Worm (Caenorhabditis elegans): ENCODE data around the gene T12A7.10.

The T12A7.10 gene

DNA sequence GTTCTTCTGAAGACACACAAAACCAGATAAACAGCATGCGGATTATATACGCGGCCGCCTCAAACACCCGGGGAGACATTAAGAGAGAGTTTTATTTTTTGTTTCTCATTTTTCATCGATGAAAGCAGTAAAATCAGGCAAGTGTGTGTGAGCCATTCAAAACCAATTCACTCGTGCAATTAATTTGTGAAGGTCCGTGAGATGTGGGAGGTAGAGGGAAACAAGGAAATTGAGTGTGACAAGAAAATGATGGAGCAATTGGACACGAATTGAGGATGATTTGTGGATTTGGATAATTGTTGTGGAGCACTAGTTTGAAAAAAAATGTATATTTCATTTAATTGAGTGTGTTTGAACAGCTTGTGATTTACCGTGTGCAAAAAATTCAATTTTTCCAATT lies 32.9 kb upstream of the T12A7.10 start:
- TF ChIP-seq med-1 (GFP tag; optimal IDR thresholded peaks at IDR 0.05; ENCODE audit: insufficient read depth) (no peak), flt-1 (GFP tag; IDR thresholded peaks at IDR 0.05) (no peak), ref-1 (GFP tag; conservative IDR thresholded peaks at IDR 0.05) (no peak), ztf-29 (GFP tag; IDR thresholded peaks at IDR 0.05) (no peak), T22C8.4 (GFP tag; IDR thresholded peaks at IDR 0.05) (no peak), tab-1 (GFP tag; IDR thresholded peaks at IDR 0.05) (no peak), cog-1 (tag; optimal IDR thresholded peaks at IDR 0.05) (no peak), ztf-23 (GFP tag; IDR thresholded peaks at IDR 0.05) (no peak), klf-2 (GFP tag; conservative IDR thresholded peaks at IDR 0.05) (no peak)

DNA sequence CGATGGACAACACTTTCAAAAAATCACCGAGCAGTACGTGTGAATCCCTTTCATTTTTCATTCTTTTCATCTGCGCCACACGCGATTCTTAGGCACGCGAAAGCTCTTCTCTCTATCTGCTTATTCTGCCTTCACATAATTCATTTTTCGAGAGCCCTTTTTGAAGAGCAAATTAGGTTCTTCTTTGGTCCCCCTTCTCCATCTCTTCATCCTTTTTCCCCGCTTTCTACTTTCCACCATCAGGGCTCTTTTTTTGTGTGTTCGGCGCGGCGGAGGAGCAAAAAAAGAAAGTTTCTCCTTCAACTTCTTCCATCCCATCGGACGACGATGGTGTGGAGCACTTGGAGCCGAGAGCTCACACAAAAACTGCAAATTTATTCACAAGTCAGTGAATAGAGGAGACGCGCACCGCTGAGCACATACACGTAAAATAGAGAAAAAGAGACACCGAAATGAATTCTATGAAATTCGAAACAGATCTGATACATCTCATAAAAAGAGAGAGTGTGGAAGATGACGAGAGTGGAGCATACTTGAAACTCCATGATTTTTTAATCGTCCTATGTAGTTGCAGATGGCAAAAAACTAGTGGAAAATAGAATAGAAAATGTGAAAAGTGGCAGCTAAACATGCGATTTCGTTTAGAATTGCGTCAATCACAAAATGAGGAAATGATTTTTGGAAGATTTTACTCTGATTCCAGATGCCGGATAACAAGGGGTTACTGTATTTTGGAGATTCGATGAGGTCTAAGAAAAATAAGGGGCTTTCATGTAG lies 30.3 kb upstream of the T12A7.10 start:
- TF ChIP-seq cog-1 (tag; optimal IDR thresholded peaks at IDR 0.05) (no peak), flt-1 (GFP tag; IDR thresholded peaks at IDR 0.05) (no peak), klf-2 (GFP tag; conservative IDR thresholded peaks at IDR 0.05) (no peak), ztf-23 (GFP tag; IDR thresholded peaks at IDR 0.05) (no peak), tab-1 (GFP tag; IDR thresholded peaks at IDR 0.05) (no peak), med-1 (GFP tag; optimal IDR thresholded peaks at IDR 0.05; ENCODE audit: insufficient read depth) (no peak), ztf-29 (GFP tag; IDR thresholded peaks at IDR 0.05) (no peak), T22C8.4 (GFP tag; IDR thresholded peaks at IDR 0.05) (no peak), ref-1 (GFP tag; conservative IDR thresholded peaks at IDR 0.05) (no peak)

DNA sequence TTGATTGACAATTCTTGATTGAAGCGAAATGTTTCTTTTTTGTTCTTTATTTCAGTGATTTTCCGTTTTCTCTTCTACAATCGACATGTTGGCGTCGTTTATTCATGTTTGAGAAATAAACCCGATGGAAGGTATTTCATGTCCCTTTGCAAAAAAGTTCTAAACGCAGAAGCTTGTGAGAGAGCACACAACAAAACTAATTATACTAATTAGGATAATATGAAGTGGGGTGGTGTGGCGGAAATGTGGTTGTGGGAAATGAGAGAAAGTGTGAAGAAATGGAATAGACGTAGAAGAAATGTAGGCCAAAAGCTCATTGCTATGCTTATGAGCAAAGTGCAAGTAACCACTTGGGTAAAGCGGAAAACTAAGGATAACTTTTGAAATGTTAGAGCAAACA lies 27.9 kb upstream of the T12A7.10 start:
- TF ChIP-seq med-1 (GFP tag; optimal IDR thresholded peaks at IDR 0.05; ENCODE audit: insufficient read depth) (no peak), ztf-23 (GFP tag; IDR thresholded peaks at IDR 0.05) (no peak), T22C8.4 (GFP tag; IDR thresholded peaks at IDR 0.05) (no peak)

DNA sequence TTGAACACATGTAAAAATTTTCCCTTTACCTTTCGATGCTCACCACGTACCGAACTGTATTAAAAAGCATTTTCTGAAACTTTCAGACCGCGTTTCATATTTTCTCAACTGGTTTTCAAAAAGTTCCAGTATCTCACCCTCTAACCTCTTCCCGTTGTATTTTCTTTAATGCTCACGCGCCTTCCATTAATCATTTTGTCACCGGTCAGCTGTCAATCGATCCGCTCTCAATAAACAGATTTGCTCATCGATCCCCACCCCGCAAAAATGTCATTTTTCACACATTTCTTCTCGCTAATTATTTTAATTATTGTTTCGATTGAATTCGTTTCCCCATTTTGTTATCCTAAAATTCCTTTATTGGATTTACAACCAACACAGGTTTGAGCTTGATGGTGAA lies 24.1 kb upstream of the T12A7.10 start, which contains the start of gene lpr-2:
lpr-2 (plus strand) TSS at position 189 of the 400 bp plus-strand sequence.
- TF ChIP-seq tab-1 (GFP tag; IDR thresholded peaks at IDR 0.05), result no peak

DNA sequence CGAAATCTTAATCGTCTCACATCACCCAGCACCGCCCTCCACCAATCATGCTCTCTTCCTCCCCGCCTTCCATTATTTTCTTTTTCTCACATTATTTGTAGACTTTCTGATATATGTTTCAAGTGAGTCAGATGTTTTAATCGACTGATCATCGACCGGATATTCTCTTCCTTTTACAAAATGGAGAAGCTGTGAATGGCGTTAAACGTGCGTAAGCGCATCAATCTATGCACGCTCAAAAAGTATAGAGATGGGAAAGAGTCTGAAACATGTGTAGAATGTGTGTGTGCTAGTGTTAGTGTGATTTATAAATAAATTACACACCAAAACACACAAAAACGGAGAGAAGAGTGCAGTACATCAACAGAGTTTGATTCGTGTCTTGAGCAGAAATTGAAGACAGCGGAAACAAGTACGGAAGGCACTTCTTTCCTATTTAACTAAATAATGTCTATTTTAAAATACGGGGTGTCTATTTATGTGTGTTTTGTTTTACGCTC lies 22.1 kb upstream of the T12A7.10 start:
- no peak for TF ChIP-seq cog-1 (tag; optimal IDR thresholded peaks at IDR 0.05)
- TF ChIP-seq ref-1 (GFP tag; conservative IDR thresholded peaks at IDR 0.05), result no peak
- TF ChIP-seq ztf-23 (GFP tag; IDR thresholded peaks at IDR 0.05), result no peak
- no peak for TF ChIP-seq ztf-29 (GFP tag; IDR thresholded peaks at IDR 0.05)
- TF ChIP-seq T22C8.4 (GFP tag; IDR thresholded peaks at IDR 0.05), result no peak
- TF ChIP-seq med-1 (GFP tag; optimal IDR thresholded peaks at IDR 0.05; ENCODE audit: insufficient read depth), result no peak
- TF ChIP-seq klf-2 (GFP tag; conservative IDR thresholded peaks at IDR 0.05), result no peak
- no peak for TF ChIP-seq tab-1 (GFP tag; IDR thresholded peaks at IDR 0.05)
- TF ChIP-seq flt-1 (GFP tag; IDR thresholded peaks at IDR 0.05), result no peak

DNA sequence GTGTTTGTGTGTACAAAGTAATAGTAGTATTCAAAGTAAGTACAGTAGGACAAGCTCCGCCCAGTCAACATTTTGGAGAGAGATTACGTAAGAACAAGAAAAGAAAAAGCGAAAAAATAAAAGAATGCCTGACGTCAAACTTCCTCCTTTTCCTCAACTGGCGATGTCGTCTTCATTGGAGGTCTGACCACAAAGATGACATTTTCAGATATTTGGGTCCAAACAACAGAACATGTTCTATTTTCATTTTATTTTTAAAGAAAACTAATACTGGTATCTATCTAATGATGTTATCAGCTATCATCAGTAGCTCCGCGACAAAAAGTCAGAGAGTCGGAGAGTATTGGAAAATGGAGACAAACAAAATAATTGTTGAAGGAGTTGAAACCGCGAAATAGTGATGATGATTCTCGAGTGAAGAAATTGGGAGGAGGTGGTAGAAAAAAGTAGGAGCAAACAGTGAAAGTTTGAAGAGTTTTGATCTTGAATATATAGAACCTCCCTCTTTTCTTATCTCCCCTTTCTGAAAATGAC lies 18.9 kb upstream of the T12A7.10 start, which contains the start of gene lips-5:
lips-5 (minus strand) TSS at position 51 of the 534 bp plus-strand sequence.
- TF ChIP-seq ztf-23 (GFP tag; IDR thresholded peaks at IDR 0.05) (no peak), ztf-29 (GFP tag; IDR thresholded peaks at IDR 0.05) (no peak), T22C8.4 (GFP tag; IDR thresholded peaks at IDR 0.05) (no peak), med-1 (GFP tag; optimal IDR thresholded peaks at IDR 0.05; ENCODE audit: insufficient read depth) (no peak), flt-1 (GFP tag; IDR thresholded peaks at IDR 0.05) (no peak), tab-1 (GFP tag; IDR thresholded peaks at IDR 0.05) (no peak), ref-1 (GFP tag; conservative IDR thresholded peaks at IDR 0.05) (no peak), klf-2 (GFP tag; conservative IDR thresholded peaks at IDR 0.05) (no peak), cog-1 (tag; optimal IDR thresholded peaks at IDR 0.05) (no peak)

DNA sequence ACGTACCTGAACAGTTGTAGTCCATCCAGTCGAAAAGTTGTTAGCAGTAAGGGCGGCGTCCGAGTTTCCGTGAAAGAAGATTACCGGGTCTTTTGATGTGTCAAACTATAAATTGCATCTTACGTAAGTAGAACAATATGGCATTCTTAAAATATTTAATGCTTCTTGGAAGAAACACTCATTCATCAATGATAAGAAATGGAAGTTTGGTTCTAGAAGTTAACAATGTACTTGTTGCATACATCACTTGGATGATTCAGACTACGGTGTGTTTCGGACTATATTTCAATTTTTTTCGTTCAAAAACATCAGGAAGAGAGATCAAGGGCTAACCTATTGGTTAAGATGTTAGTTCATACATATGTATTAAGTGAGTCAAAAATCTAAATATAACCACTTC lies 17.2 kb upstream of the T12A7.10 start:
- TF ChIP-seq T22C8.4 (GFP tag; IDR thresholded peaks at IDR 0.05), result no peak

DNA sequence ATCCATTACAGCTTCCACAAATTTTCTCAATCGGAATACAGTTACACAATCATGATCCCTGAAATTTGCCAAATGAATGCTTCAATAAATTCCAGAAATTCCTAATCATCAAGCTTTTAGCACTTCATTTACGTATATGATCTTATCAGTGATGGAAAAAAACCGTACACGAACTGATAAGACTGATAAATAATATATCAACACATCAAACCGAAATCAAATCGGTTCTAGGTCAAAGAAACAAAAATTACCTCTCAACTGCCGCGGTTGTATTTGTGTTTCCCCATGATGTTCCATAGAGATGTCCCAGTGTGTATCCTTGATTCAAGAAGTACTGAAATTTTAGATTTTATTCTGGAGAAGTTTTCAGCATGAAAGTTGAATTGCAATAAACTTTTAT lies 16.2 kb upstream of the T12A7.10 start:
- no peak for TF ChIP-seq T22C8.4 (GFP tag; IDR thresholded peaks at IDR 0.05)

DNA sequence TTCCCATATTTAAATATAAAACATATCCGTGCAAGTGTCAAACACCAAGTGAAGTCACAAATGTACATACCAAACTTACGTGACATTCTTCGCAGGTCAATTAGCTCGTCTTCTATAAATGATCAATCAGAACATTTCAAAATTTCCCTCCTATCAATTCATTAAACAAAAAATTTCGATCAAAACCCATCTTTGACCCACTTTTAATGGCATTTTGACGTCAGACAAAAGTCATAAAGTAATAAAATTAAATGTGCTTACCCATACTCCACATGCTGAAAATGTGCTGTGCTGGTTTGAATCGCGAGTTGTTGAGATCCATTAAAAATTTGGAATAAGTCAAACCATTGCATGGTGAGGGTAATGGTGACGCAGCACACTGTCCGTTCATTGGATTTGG lies 14.9 kb upstream of the T12A7.10 start:
- TF ChIP-seq flt-1 (GFP tag; IDR thresholded peaks at IDR 0.05), result no peak
- no peak for TF ChIP-seq tab-1 (GFP tag; IDR thresholded peaks at IDR 0.05)
- no peak for TF ChIP-seq med-1 (GFP tag; optimal IDR thresholded peaks at IDR 0.05; ENCODE audit: insufficient read depth)
- TF ChIP-seq ref-1 (GFP tag; conservative IDR thresholded peaks at IDR 0.05), result no peak

DNA sequence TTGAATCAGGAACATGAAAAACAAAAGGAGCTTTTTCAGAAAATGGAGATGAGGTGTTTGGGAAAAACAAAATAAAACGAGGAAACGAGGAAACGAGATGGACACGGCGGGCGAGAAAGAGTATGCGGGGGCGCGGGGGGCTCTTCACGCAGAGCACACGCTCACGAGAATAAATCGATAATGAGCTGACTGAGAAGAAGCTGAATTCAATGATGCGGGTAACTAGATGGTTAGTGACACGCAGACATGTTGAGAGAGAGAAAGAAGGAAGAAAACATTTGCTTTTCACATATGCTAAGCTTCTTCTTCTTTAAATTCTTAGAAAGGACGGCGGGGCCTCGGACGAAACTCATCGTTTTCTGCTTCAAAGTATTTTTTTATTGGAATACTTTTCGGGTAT lies 10.6 kb upstream of the T12A7.10 start:
- TF ChIP-seq ref-1 (GFP tag; conservative IDR thresholded peaks at IDR 0.05), result no peak
- TF ChIP-seq T22C8.4 (GFP tag; IDR thresholded peaks at IDR 0.05), result peak; percentile 73

Measured in whole organism, midembryonic.